Fruit fly (Drosophila melanogaster) whole organism: ENCODE results near the gene CRMP.

Experiments
- CG8478 ChIP-seq: fragments of >200 bp; optimal IDR thresholded peaks from 2 replicates; lab custom pipeline; 2018; ENCODE audit warnings: inconsistent platforms
- EcR ChIP-seq, 2 experiments: fragments of >200 bp; optimal IDR thresholded peaks; 2 replicates each; lab custom pipeline; 2017; ENCODE audit warnings: missing biosample characterization in 2 of 2, missing genetic modification characterization in 2 of 2, missing genetic modification reagents in 2 of 2

dm6 chr3R:5563420-5563819, 7.5 kb upstream of the CRMP start, which contains the start of gene Pi4KIIalpha:
- no peak for TF ChIP-seq CG8478 (lab: Kevin White, UChicago)
- TF ChIP-seq EcR (GFP tag; optimal IDR thresholded peaks at IDR 0.05; lab: Kevin White, UChicago) = no peak
